Worm (Caenorhabditis elegans) whole organism, midembryonic: Measurements from ENCODE around the gene C05D9.9.

Experiments used
- T22C8.4 ChIP-seq: fragments of 200-800 bp; sonication (Bioruptor generic); IDR thresholded peaks from 2 replicates; pipeline ENCODE4 v1.3.6; 2022; ENCODE audit warnings: missing genetic modification characterization, missing compliant biosample characterization
- cog-1 ChIP-seq: sonication (generic microtip); optimal IDR thresholded peaks from 2 replicates; lab custom pipeline; 2016; ENCODE audit warnings: missing genetic modification characterization, missing compliant biosample characterization
- flt-1 ChIP-seq: fragments of 200-800 bp; sonication (Bioruptor generic); IDR thresholded peaks from 2 replicates; pipeline ENCODE4 v1.3.6; 2022; ENCODE audit warnings: missing genetic modification characterization, missing compliant biosample characterization
- klf-2 ChIP-seq: fragments of 200-800 bp; sonication (Bioruptor generic); conservative IDR thresholded peaks from 2 replicates; pipeline ENCODE4 v1.3.6; 2022; ENCODE audit warnings: missing genetic modification reagents, missing genetic modification characterization, missing compliant biosample characterization
- med-1 ChIP-seq: sonication (generic microtip); optimal IDR thresholded peaks from 2 replicates; lab custom pipeline; 2017; ENCODE audit warnings: missing genetic modification characterization, mild to moderate bottlenecking, missing compliant biosample characterization, antibody characterized with exemption, missing genetic modification reagents; ENCODE audit not compliant: insufficient read depth
- ref-1 ChIP-seq: fragments of 200-800 bp; sonication (Bioruptor generic); conservative IDR thresholded peaks from 2 replicates; pipeline ENCODE4 v1.3.6; 2022; ENCODE audit warnings: missing genetic modification reagents, missing genetic modification characterization, missing compliant biosample characterization
- tab-1 ChIP-seq: fragments of 200-800 bp; sonication (Bioruptor generic); IDR thresholded peaks from 2 replicates; pipeline ENCODE4 v1.3.6; 2022; ENCODE audit warnings: missing genetic modification characterization, missing compliant biosample characterization
- ztf-23 ChIP-seq: fragments of 200-800 bp; sonication (Bioruptor generic); IDR thresholded peaks from 2 replicates; pipeline ENCODE4 v1.3.6; 2022; ENCODE audit warnings: missing genetic modification reagents, missing genetic modification characterization, missing compliant biosample characterization
- ztf-29 ChIP-seq: fragments of 200-800 bp; sonication (Bioruptor generic); IDR thresholded peaks from 2 replicates; pipeline ENCODE4 v1.3.6; 2022; ENCODE audit warnings: missing genetic modification reagents, missing genetic modification characterization, missing compliant biosample characterization

Gene C05D9.9

ce11 chrX:1088048-1088447 lies 36.0 kb downstream of the C05D9.9 start, which contains the start of gene rei-2:
TSS of gene rei-2 (minus strand) at chrX:1088148.
- no peak for TF ChIP-seq ztf-29 (GFP tag; lab: Robert Waterston, UW)
- no peak for TF ChIP-seq cog-1 (tag; lab: Kevin White, UChicago)
- TF ChIP-seq ref-1, result no peak
- no peak for TF ChIP-seq ztf-23 (GFP tag; lab: Robert Waterston, UW)
- no peak for TF ChIP-seq med-1 (GFP tag; lab: Kevin White, UChicago)
- TF ChIP-seq flt-1 (GFP tag; lab: Robert Waterston, UW), result no peak
- no peak for TF ChIP-seq tab-1
- TF ChIP-seq klf-2 (GFP tag; lab: Robert Waterston, UW), result no peak
- no peak for TF ChIP-seq T22C8.4 (GFP tag; lab: Robert Waterston, UW)

- TF ChIP-seq T22C8.4 (GFP tag; lab: Robert Waterston, UW) (no peak), klf-2 (GFP tag; lab: Robert Waterston, UW) (no peak), cog-1 (tag; lab: Kevin White, UChicago) (no peak), tab-1 (no peak), ztf-23 (GFP tag; lab: Robert Waterston, UW) (no peak), flt-1 (GFP tag; lab: Robert Waterston, UW) (no peak), ref-1 (no peak), med-1 (GFP tag; lab: Kevin White, UChicago) (no peak), ztf-29 (GFP tag; lab: Robert Waterston, UW) (no peak)
These were observed 37.6 kb downstream of the C05D9.9 start for ce11 chrX:1086406-1086897.

ce11 chrX:1085000-1085399 lies 39.0 kb downstream of the C05D9.9 start:
- TF ChIP-seq klf-2 (GFP tag; lab: Robert Waterston, UW) (no peak), flt-1 (GFP tag; lab: Robert Waterston, UW) (no peak), ztf-29 (GFP tag; lab: Robert Waterston, UW) (no peak), med-1 (GFP tag; lab: Kevin White, UChicago) (no peak), cog-1 (tag; lab: Kevin White, UChicago) (no peak), tab-1 (no peak), ref-1 (no peak), ztf-23 (GFP tag; lab: Robert Waterston, UW) (no peak), T22C8.4 (GFP tag; lab: Robert Waterston, UW) (no peak)

DNA sequence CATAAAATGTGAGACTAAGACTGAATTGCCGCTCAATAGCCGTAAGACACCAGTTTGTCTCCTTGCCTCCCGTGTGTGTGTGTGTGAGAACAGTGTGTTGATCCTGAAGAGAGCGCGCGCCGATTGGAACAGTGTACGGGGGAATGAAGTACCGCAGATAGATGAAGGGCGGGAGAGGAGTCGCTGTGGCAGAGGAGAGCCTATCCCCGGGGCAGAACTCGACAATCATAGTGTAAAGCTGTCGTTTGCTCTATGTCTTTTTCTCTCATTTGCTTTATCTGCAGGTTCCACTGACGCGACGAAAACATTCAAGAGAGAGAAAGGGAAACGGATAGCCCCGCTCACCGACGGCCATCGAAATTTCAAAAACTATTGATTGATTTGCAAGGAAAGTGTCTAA lies 42.1 kb downstream of the C05D9.9 start:
- peak; percentile 16 for TF ChIP-seq cog-1 (tag; lab: Kevin White, UChicago)
- TF ChIP-seq ref-1, result no peak
- TF ChIP-seq flt-1 (GFP tag; lab: Robert Waterston, UW), result no peak
- 0 out of 2 replicates have a peak, but pooled peaks have one; percentile 66 for TF ChIP-seq tab-1

DNA sequence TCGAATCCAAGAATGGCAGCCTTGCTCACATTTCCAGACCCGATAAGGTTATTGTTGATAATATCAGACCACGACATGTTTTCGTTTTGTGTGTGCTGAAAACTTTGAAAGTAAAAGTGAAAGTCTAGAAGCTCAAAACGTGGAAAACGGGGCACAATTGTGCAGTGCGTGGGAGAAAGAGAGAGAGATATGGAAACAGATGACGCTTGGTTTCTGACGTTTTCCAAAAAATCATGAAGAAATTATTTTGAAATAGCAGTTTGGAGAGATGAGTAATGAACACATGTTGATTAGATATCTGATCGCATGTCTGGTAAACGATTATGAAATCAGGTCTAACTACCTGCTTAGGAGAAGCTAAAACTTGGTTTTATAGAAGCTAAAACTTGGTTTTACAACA lies 43.5 kb downstream of the C05D9.9 start, which contains the start of gene pfn-3:
pfn-3 (minus strand) TSS at position 101 of the 400 bp plus-strand sequence.
- TF ChIP-seq cog-1 (tag; lab: Kevin White, UChicago), result no peak
